Worm (Caenorhabditis elegans) whole organism, young adult: ENCODE results near the gene arrd-6.

Source experiments
- B0019.2 ChIP-seq: fragments of 200-800 bp; sonication (Bioruptor generic); conservative IDR thresholded peaks from 2 replicates; pipeline ENCODE4 v1.3.6; 2022; ENCODE audit warnings: missing genetic modification reagents, missing genetic modification characterization, missing compliant biosample characterization
- B0035.1 ChIP-seq: sonication (generic microtip); optimal IDR thresholded peaks from 2 replicates; lab custom pipeline; 2016; ENCODE audit warnings: missing genetic modification characterization, mild to moderate bottlenecking, missing compliant biosample characterization, missing genotype, missing genetic modification reagents
- B0261.1 ChIP-seq: sonication (generic microtip); optimal IDR thresholded peaks from 2 replicates; lab custom pipeline; 2016; ENCODE audit warnings: mild to moderate bottlenecking, missing genetic modification characterization, moderate library complexity, missing compliant biosample characterization
- C06A6.2 ChIP-seq: fragments of 200-800 bp; sonication (Bioruptor generic); conservative IDR thresholded peaks from 2 replicates; pipeline ENCODE4 v1.3.6; 2022; ENCODE audit warnings: missing genetic modification characterization, missing compliant biosample characterization
- C17E4.6 ChIP-seq: fragments of 200-800 bp; sonication (Bioruptor generic); IDR thresholded peaks from 2 replicates; pipeline ENCODE4 v1.3.6; 2022; ENCODE audit warnings: missing genetic modification reagents, missing genetic modification characterization, missing compliant biosample characterization
- F37B4.10 ChIP-seq: fragments of 200-800 bp; sonication (Bioruptor generic); IDR thresholded peaks from 2 replicates; pipeline ENCODE4 v1.3.6; 2022; ENCODE audit warnings: missing genetic modification characterization, missing compliant biosample characterization
- T26A5.8 ChIP-seq: sonication (generic microtip); optimal IDR thresholded peaks from 2 replicates; lab custom pipeline; 2016; ENCODE audit warnings: missing genetic modification characterization, missing compliant biosample characterization
- Y79H2A.3 ChIP-seq: fragments of 200-800 bp; sonication (Bioruptor generic); conservative IDR thresholded peaks from 2 replicates; pipeline ENCODE4 v1.3.6; 2022; ENCODE audit warnings: missing genetic modification reagents, missing genetic modification characterization, missing compliant biosample characterization
- ZK185.1 ChIP-seq: sonication (generic microtip); optimal IDR thresholded peaks from 2 replicates; lab custom pipeline; 2016; ENCODE audit warnings: mild to moderate bottlenecking, missing genetic modification characterization, missing compliant biosample characterization; ENCODE audit not compliant: poor library complexity, severe bottlenecking
- attf-5 ChIP-seq: fragments of 200-800 bp; sonication (Bioruptor generic); optimal IDR thresholded peaks from 2 replicates; lab custom pipeline; 2018; ENCODE audit warnings: mild to moderate bottlenecking, missing genetic modification characterization, missing compliant biosample characterization
- bed-1 ChIP-seq: fragments of 200-800 bp; sonication (Bioruptor generic); IDR thresholded peaks from 2 replicates; pipeline ENCODE4 v1.3.6; 2022; ENCODE audit warnings: missing genetic modification reagents, missing genetic modification characterization, missing compliant biosample characterization
- ccch-3 ChIP-seq: fragments of 200-800 bp; sonication (Bioruptor generic); optimal IDR thresholded peaks from 2 replicates; lab custom pipeline; 2018; ENCODE audit warnings: mild to moderate bottlenecking, missing genetic modification characterization, missing compliant biosample characterization
- cebp-1 ChIP-seq, 2 experiments: fragments of 200-800 bp in 1 of 2; sonication (Bioruptor generic) in 1 of 2; sonication (generic microtip) in 1 of 2; IDR thresholded peaks in 1 of 2; optimal IDR thresholded peaks in 1 of 2; 2 replicates each; pipeline versions ENCODE4 v1.3.6 to Lab custom; 2017 to 2022; ENCODE audit warnings: missing compliant biosample characterization in 2 of 2, missing genetic modification characterization in 2 of 2, mild to moderate bottlenecking in 1 of 2, missing genetic modification reagents in 1 of 2, moderate library complexity in 1 of 2
- ceh-27 ChIP-seq: fragments of 200-800 bp; sonication (Bioruptor generic); optimal IDR thresholded peaks from 2 replicates; lab custom pipeline; 2018; ENCODE audit warnings: mild to moderate bottlenecking, missing genetic modification characterization, moderate library complexity, missing compliant biosample characterization
- ceh-40 ChIP-seq: fragments of 200-800 bp; sonication (Bioruptor generic); IDR thresholded peaks from 2 replicates; pipeline ENCODE4 v1.3.6; 2022; ENCODE audit warnings: missing genetic modification characterization, missing compliant biosample characterization
- ceh-79 ChIP-seq: sonication (generic microtip); optimal IDR thresholded peaks from 2 replicates; lab custom pipeline; 2017; ENCODE audit warnings: mild to moderate bottlenecking, missing genetic modification characterization, missing compliant biosample characterization
- die-1 ChIP-seq: sonication (generic microtip); optimal IDR thresholded peaks from 2 replicates; lab custom pipeline; 2016; ENCODE audit warnings: missing genotype, mild to moderate bottlenecking, missing genetic modification characterization, missing compliant biosample characterization
- efl-1 ChIP-seq: fragments of 150-350 bp; optimal IDR thresholded peaks from 2 replicates; lab custom pipeline; 2014; ENCODE audit warnings: missing biosample characterization, missing genetic modification reagents, missing genetic modification characterization
- egl-18 ChIP-seq: fragments of 200-800 bp; sonication (Bioruptor generic); IDR thresholded peaks from 2 replicates; pipeline ENCODE4 v1.3.6; 2022; ENCODE audit warnings: missing genetic modification reagents, missing genetic modification characterization, missing compliant biosample characterization
- egrh-3 ChIP-seq: fragments of 200-800 bp; sonication (Bioruptor generic); IDR thresholded peaks from 2 replicates; pipeline ENCODE4 v1.3.6; 2022; ENCODE audit warnings: missing genetic modification reagents, missing genetic modification characterization, missing compliant biosample characterization
- ekl-4 ChIP-seq: fragments of 200-800 bp; sonication (Bioruptor generic); IDR thresholded peaks from 2 replicates; pipeline ENCODE4 v1.3.6; 2022; ENCODE audit warnings: missing genetic modification reagents, missing genetic modification characterization, missing compliant biosample characterization
- him-1 ChIP-seq: sonication (generic microtip); optimal IDR thresholded peaks from 2 replicates; lab custom pipeline; 2016; ENCODE audit warnings: missing genotype, missing genetic modification reagents, missing genetic modification characterization, missing compliant biosample characterization
- hmg-1.2 ChIP-seq: fragments of 200-800 bp; sonication (Bioruptor generic); IDR thresholded peaks from 2 replicates; pipeline ENCODE4 v1.3.6; 2022; ENCODE audit warnings: missing genetic modification reagents, missing genetic modification characterization, missing compliant biosample characterization
- lag-1 ChIP-seq: fragments of 200-800 bp; sonication (Bioruptor generic); IDR thresholded peaks from 2 replicates; pipeline ENCODE4 v1.3.6; 2022; ENCODE audit warnings: missing genetic modification reagents, missing genetic modification characterization, missing compliant biosample characterization
- let-607 ChIP-seq, 2 experiments: fragments of 200-800 bp in 1 of 2; sonication (Bioruptor generic) in 1 of 2; sonication (generic microtip) in 1 of 2; optimal IDR thresholded peaks; 2 replicates each; lab custom pipeline; 2016 to 2018; ENCODE audit warnings: mild to moderate bottlenecking in 2 of 2, missing compliant biosample characterization in 2 of 2, missing genetic modification characterization in 2 of 2, moderate library complexity in 2 of 2, missing genotype in 1 of 2
- lsl-1 ChIP-seq: fragments of 200-800 bp; sonication (Bioruptor generic); optimal IDR thresholded peaks from 2 replicates; lab custom pipeline; 2018; ENCODE audit warnings: mild to moderate bottlenecking, missing genetic modification characterization, moderate library complexity, missing compliant biosample characterization
- madf-10 ChIP-seq: sonication (generic microtip); optimal IDR thresholded peaks from 2 replicates; lab custom pipeline; 2016; ENCODE audit warnings: mild to moderate bottlenecking, missing genetic modification characterization, missing compliant biosample characterization
- nfya-2 ChIP-seq: fragments of 200-800 bp; sonication (Bioruptor generic); IDR thresholded peaks from 2 replicates; pipeline ENCODE4 v1.3.6; 2022; ENCODE audit warnings: missing genetic modification reagents, missing genetic modification characterization, missing compliant biosample characterization
- nhr-120 ChIP-seq: fragments of 200-800 bp; sonication (Bioruptor generic); IDR thresholded peaks from 2 replicates; pipeline ENCODE4 v1.3.6; 2022; ENCODE audit warnings: missing genetic modification characterization, missing compliant biosample characterization
- rcor-1 ChIP-seq: fragments of 200-800 bp; sonication (Bioruptor generic); IDR thresholded peaks from 2 replicates; pipeline ENCODE4 v1.3.6; 2022; ENCODE audit warnings: missing genetic modification reagents, missing genetic modification characterization, missing compliant biosample characterization
- sea-2 ChIP-seq: fragments of 200-800 bp; sonication (Bioruptor generic); IDR thresholded peaks from 2 replicates; pipeline ENCODE4 v1.3.6; 2022; ENCODE audit warnings: missing genetic modification characterization, missing compliant biosample characterization
- snpc-1.3 ChIP-seq: sonication (generic microtip); optimal IDR thresholded peaks from 2 replicates; lab custom pipeline; 2017; ENCODE audit warnings: missing genetic modification characterization, mild to moderate bottlenecking, missing compliant biosample characterization, antibody characterized with exemption, moderate library complexity, missing genotype, missing genetic modification reagents; ENCODE audit not compliant: insufficient read depth
- zim-3 ChIP-seq: sonication (generic microtip); optimal IDR thresholded peaks from 2 replicates; lab custom pipeline; 2017; ENCODE audit warnings: mild to moderate bottlenecking, missing genetic modification characterization, moderate library complexity, missing compliant biosample characterization

Gene arrd-6

DNA sequence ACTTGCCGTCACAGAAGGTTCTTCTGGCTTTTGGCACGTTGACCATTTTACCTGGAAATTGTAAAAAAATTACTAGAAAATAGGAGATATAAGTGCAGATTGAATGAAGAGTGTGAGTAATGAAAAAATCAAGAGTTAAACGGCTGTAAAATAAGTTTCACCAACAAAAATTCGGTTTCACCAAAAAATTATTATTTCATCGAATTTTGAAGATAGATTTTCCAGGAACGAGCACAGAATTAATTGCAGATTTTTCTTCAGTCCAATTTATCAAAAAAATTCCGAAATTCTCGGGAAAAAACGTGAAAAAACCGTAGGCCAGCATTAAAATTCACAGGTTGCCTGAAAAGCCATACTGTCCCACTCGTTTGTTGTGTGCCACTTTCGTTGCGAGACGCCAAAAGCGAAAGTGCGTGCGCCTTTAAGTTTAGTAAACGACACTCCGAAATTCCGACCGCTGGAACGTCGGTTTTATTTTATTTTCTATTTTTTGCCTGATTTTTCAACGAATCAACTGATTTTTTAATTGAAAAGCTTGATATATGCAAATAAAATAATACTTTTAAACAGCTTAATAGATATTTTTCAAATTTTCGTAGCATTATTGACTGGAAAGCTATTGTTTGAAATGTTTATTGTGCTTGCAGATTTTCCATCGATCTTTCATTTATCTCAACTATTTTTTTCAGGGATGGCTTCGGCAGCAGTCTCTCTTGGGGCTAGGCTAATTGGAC lies 45.2 kb upstream of the arrd-6 start, which contains the start of the genes rpl-36.A and nuo-1 (continued):
- peak; percentile 89 for TF ChIP-seq attf-5 (GFP tag; lab: Kevin White, UChicago)
- TF ChIP-seq efl-1 (GFP tag; lab: Kevin White, UChicago), result peak; percentile 13
- TF ChIP-seq cebp-1 (GFP tag; IDR thresholded peaks at IDR 0.05; lab: Robert Waterston, UW), result no peak
- peak; percentile 49 for TF ChIP-seq cebp-1 (tag; optimal IDR thresholded peaks at IDR 0.05; lab: Kevin White, UChicago)
- no peak for TF ChIP-seq die-1
- TF ChIP-seq B0019.2 (GFP tag; lab: Robert Waterston, UW), result peak; percentile 57
- no peak for TF ChIP-seq sea-2 (GFP tag; lab: Robert Waterston, UW)
- TF ChIP-seq bed-1, result no peak
- peak; percentile 45 for TF ChIP-seq ceh-27
- TF ChIP-seq B0261.1 (tag; lab: Kevin White, UChicago), result no peak
- peak; percentile 42; the same call in 1 of the 2 replicates for TF ChIP-seq hmg-1.2 (GFP tag; lab: Robert Waterston, UW)
- 0 out of 2 replicates have a peak, but pooled peaks have one; percentile 10 for TF ChIP-seq ekl-4 (GFP tag; lab: Robert Waterston, UW)
- no peak for TF ChIP-seq madf-10 (tag; lab: Kevin White, UChicago)
- no peak for TF ChIP-seq zim-3 (tag; lab: Kevin White, UChicago)
- TF ChIP-seq, all 124 proteins: peak for 38

DNA sequence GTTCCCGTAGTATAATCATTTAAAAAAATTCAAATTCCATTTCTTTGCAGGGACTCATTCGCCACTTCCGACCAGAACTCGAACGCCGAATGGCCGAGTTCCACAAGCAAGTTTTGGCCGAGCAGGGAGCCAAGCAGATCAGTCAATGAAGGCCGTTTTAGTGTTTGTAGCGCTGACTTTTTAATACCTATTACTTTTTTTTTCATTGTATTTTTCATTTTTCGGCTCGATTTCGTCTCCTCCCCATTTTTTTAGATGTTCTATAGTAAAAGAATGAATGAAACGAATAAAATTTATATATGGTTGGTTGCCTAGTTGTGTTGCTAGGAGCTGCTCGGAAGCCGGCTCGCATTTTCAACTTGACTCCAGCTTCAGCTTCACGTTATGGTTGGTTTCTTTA lies 42.7 kb upstream of the arrd-6 start, which contains the start of gene C09H10.4:
C09H10.4 (plus strand) TSS at position 301 of the 400 bp plus-strand sequence.
- TF ChIP-seq egl-18 (GFP tag; lab: Robert Waterston, UW), result no peak
- peak; percentile 54; the same call in 1 of the 2 replicates for TF ChIP-seq Y79H2A.3 (GFP tag; lab: Robert Waterston, UW)

DNA sequence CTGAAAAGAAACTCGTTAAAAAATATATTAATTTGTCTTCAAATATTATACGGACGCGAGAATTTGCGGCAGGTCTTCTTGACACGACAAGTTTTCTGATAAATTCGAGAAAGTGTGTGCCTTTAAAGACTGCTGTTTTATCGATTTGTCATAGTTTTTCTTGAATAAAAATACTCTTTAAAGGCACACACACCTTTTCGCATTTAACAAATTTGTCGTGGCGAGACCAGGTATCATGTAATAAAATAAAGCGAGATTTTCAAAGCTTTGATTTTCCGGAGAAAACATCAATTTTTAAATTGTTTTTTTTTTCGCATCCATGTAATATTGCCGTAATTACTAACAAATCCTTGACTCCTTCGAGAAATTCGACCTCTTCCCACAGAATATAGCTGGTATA lies 41.4 kb upstream of the arrd-6 start:
- TF ChIP-seq lag-1 (GFP tag; lab: Robert Waterston, UW) (no peak), rcor-1 (no peak), let-607 (tag; optimal IDR thresholded peaks at IDR 0.05; lab: Kevin White, UChicago) (no peak), ZK185.1 (tag; lab: Kevin White, UChicago) (no peak), T26A5.8 (tag; lab: Kevin White, UChicago) (no peak), ceh-40 (GFP tag; lab: Robert Waterston, UW) (no peak), nhr-120 (GFP tag; lab: Robert Waterston, UW) (no peak), ekl-4 (GFP tag; lab: Robert Waterston, UW) (no peak), lsl-1 (GFP tag; lab: Kevin White, UChicago) (no peak), F37B4.10 (GFP tag; lab: Robert Waterston, UW) (no peak), nfya-2 (GFP tag; lab: Robert Waterston, UW) (no peak), ccch-3 (GFP tag; lab: Kevin White, UChicago) (no peak), egrh-3 (GFP tag; lab: Robert Waterston, UW) (no peak), snpc-1.3 (tag; lab: Kevin White, UChicago) (no peak), C06A6.2 (GFP tag; lab: Robert Waterston, UW) (no peak), him-1 (tag; lab: Kevin White, UChicago) (no peak), C17E4.6 (no peak), ceh-79 (tag; lab: Kevin White, UChicago) (no peak), B0035.1 (no peak)
- TF ChIP-seq, all 124 proteins: peak for 0
